Worm (Caenorhabditis elegans): ENCODE measurements around the gene nhr-43.

ce11 chrIV:11877674-11878073 is 21.7 kb upstream of the nhr-43 start, which contains the start of gene pph-2:
- TF ChIP-seq D2030.7 (GFP tag; IDR thresholded peaks at IDR 0.05) = no peak
- TF ChIP-seq nhr-179 (tag; optimal IDR thresholded peaks at IDR 0.05) = no peak
- no peak for TF ChIP-seq snpc-3.4 (tag; optimal IDR thresholded peaks at IDR 0.05)
- no peak for TF ChIP-seq pha-4 (tag; optimal IDR thresholded peaks at IDR 0.05)
- TF ChIP-seq dpl-1 (GFP tag; optimal IDR thresholded peaks at IDR 0.05) = no peak
- no peak for TF ChIP-seq K11D2.4 (GFP tag; IDR thresholded peaks at IDR 0.05)
- TF ChIP-seq fkh-3 (tag; optimal IDR thresholded peaks at IDR 0.05) = no peak
- no peak for TF ChIP-seq die-1 (tag; optimal IDR thresholded peaks at IDR 0.05)
- no peak for TF ChIP-seq ztf-6 (GFP tag; IDR thresholded peaks at IDR 0.05)
- no peak for TF ChIP-seq F52B5.7 (tag; optimal IDR thresholded peaks at IDR 0.05)
- TF ChIP-seq rcor-1 (GFP tag; IDR thresholded peaks at IDR 0.05) = no peak
- TF ChIP-seq chd-7 (tag; optimal IDR thresholded peaks at IDR 0.05) = no peak
- no peak for TF ChIP-seq F49E8.2 (tag; optimal IDR thresholded peaks at IDR 0.05; ENCODE audit: insufficient read depth)
- TF ChIP-seq xnd-1 (tag; optimal IDR thresholded peaks at IDR 0.05) = no peak
